Worm (Caenorhabditis elegans) whole organism, late embryonic: ENCODE results near the gene acs-7.

Experiments
- C08G9.2 ChIP-seq: sonication (generic microtip); optimal IDR thresholded peaks from 2 replicates; lab custom pipeline; 2016; ENCODE audit warnings: mild to moderate bottlenecking, missing genetic modification characterization, moderate library complexity, missing compliant biosample characterization
- K09A11.1 ChIP-seq: sonication (generic microtip); optimal IDR thresholded peaks from 2 replicates; lab custom pipeline; 2017; ENCODE audit warnings: antibody characterized with exemption, mild to moderate bottlenecking, missing genetic modification characterization, missing compliant biosample characterization; ENCODE audit not compliant: insufficient read depth
- T23F11.4 ChIP-seq: fragments of 200-800 bp; sonication (Bioruptor generic); optimal IDR thresholded peaks from 2 replicates; lab custom pipeline; 2018; ENCODE audit warnings: mild to moderate bottlenecking, missing genetic modification characterization, missing compliant biosample characterization
- ahr-1 ChIP-seq: sonication (generic microtip); optimal IDR thresholded peaks from 2 replicates; lab custom pipeline; 2016; ENCODE audit warnings: missing genetic modification characterization, missing compliant biosample characterization
- ama-1 ChIP-seq: fragments of 150-350 bp; optimal IDR thresholded peaks from 2 replicates; lab custom pipeline; 2014
- ceh-19 ChIP-seq: fragments of 200-800 bp; sonication (Bioruptor generic); optimal IDR thresholded peaks from 2 replicates; lab custom pipeline; 2018; ENCODE audit warnings: mild to moderate bottlenecking, missing genetic modification characterization, missing compliant biosample characterization
- ceh-2 ChIP-seq: sonication (generic microtip); optimal IDR thresholded peaks from 2 replicates; lab custom pipeline; 2016; ENCODE audit warnings: missing genotype, missing genetic modification characterization, missing compliant biosample characterization
- ceh-22 ChIP-seq: sonication (generic microtip); optimal IDR thresholded peaks from 2 replicates; lab custom pipeline; 2017; ENCODE audit warnings: missing biosample characterization, missing genetic modification characterization
- ceh-31 ChIP-seq: sonication (generic microtip); optimal IDR thresholded peaks from 2 replicates; lab custom pipeline; 2016; ENCODE audit warnings: missing genetic modification characterization, missing compliant biosample characterization
- ceh-34 ChIP-seq: sonication (generic microtip); optimal IDR thresholded peaks from 2 replicates; lab custom pipeline; 2016; ENCODE audit warnings: mild to moderate bottlenecking, missing genetic modification characterization, missing compliant biosample characterization
- ceh-45 ChIP-seq: fragments of 200-800 bp; sonication (Bioruptor generic); IDR thresholded peaks from 2 replicates; pipeline ENCODE4 v1.3.6; 2022; ENCODE audit warnings: missing genetic modification reagents, missing genetic modification characterization, missing compliant biosample characterization
- ceh-48 ChIP-seq: sonication (generic microtip); optimal IDR thresholded peaks from 2 replicates; lab custom pipeline; 2016; ENCODE audit warnings: missing genetic modification characterization, inconsistent platforms, missing compliant biosample characterization
- che-1 ChIP-seq: sonication (generic microtip); optimal IDR thresholded peaks from 2 replicates; lab custom pipeline; 2016; ENCODE audit warnings: mild to moderate bottlenecking, missing genetic modification characterization, missing compliant biosample characterization
- elt-2 ChIP-seq: sonication (generic microtip); optimal IDR thresholded peaks from 2 replicates; lab custom pipeline; 2016; ENCODE audit warnings: missing genetic modification reagents, missing genetic modification characterization, missing compliant biosample characterization
- elt-4 ChIP-seq: sonication (generic microtip); optimal IDR thresholded peaks from 2 replicates; lab custom pipeline; 2016; ENCODE audit warnings: missing genetic modification characterization, missing compliant biosample characterization
- eyg-1 ChIP-seq: sonication (generic microtip); optimal IDR thresholded peaks from 2 replicates; lab custom pipeline; 2016; ENCODE audit warnings: missing genotype, missing genetic modification characterization, missing compliant biosample characterization
- fkh-6 ChIP-seq: sonication (generic microtip); optimal IDR thresholded peaks from 2 replicates; lab custom pipeline; 2016; ENCODE audit warnings: missing genetic modification characterization, missing compliant biosample characterization
- gmeb-2 ChIP-seq: sonication (generic microtip); optimal IDR thresholded peaks from 2 replicates; lab custom pipeline; 2016; ENCODE audit warnings: missing genetic modification characterization, inconsistent platforms, missing compliant biosample characterization
- hlh-30 ChIP-seq: sonication (generic microtip); optimal IDR thresholded peaks from 2 replicates; lab custom pipeline; 2017; ENCODE audit warnings: antibody characterized with exemption, missing genetic modification characterization, missing compliant biosample characterization; ENCODE audit not compliant: insufficient read depth
- hlh-6 ChIP-seq: sonication (generic microtip); optimal IDR thresholded peaks from 2 replicates; lab custom pipeline; 2016; ENCODE audit warnings: missing genotype, missing genetic modification characterization, missing compliant biosample characterization
- hlh-8 ChIP-seq: sonication (generic microtip); optimal IDR thresholded peaks from 2 replicates; lab custom pipeline; 2016; ENCODE audit warnings: missing genotype, missing genetic modification characterization, missing compliant biosample characterization
- lim-6 ChIP-seq: sonication (generic microtip); optimal IDR thresholded peaks from 2 replicates; lab custom pipeline; 2016; ENCODE audit warnings: missing genetic modification characterization, missing compliant biosample characterization
- lin-11 ChIP-seq: fragments of 200-800 bp; sonication (Bioruptor generic); optimal IDR thresholded peaks from 2 replicates; lab custom pipeline; 2018; ENCODE audit warnings: mild to moderate bottlenecking, missing genetic modification characterization, missing compliant biosample characterization
- madf-2 ChIP-seq: sonication (generic microtip); optimal IDR thresholded peaks from 2 replicates; lab custom pipeline; 2017; ENCODE audit warnings: missing genetic modification characterization, missing compliant biosample characterization
- mec-3 ChIP-seq: sonication (generic microtip); optimal IDR thresholded peaks from 2 replicates; lab custom pipeline; 2016; ENCODE audit warnings: borderline replicate concordance, missing genetic modification characterization, missing compliant biosample characterization
- nfya-1 ChIP-seq: sonication (generic microtip); optimal IDR thresholded peaks from 2 replicates; lab custom pipeline; 2017; ENCODE audit warnings: missing genetic modification characterization, mild to moderate bottlenecking, missing compliant biosample characterization, antibody characterized with exemption, moderate library complexity
- npax-4 ChIP-seq: sonication (generic microtip); optimal IDR thresholded peaks from 2 replicates; lab custom pipeline; 2016; ENCODE audit warnings: missing genetic modification characterization, missing compliant biosample characterization
- odd-2 ChIP-seq: sonication (generic microtip); optimal IDR thresholded peaks from 2 replicates; lab custom pipeline; 2017; ENCODE audit warnings: antibody characterized with exemption, mild to moderate bottlenecking, missing genetic modification characterization, missing compliant biosample characterization
- pha-2 ChIP-seq: sonication (generic microtip); optimal IDR thresholded peaks from 2 replicates; lab custom pipeline; 2017; ENCODE audit warnings: mild to moderate bottlenecking, missing genetic modification characterization, missing compliant biosample characterization
- pha-4 ChIP-seq: fragments of 150-350 bp; optimal IDR thresholded peaks from 2 replicates; lab custom pipeline; 2018; ENCODE audit warnings: missing biosample characterization, missing genetic modification reagents, missing genetic modification characterization
- rnt-1 ChIP-seq: sonication (generic microtip); optimal IDR thresholded peaks from 2 replicates; lab custom pipeline; 2016; ENCODE audit warnings: missing genetic modification characterization, missing compliant biosample characterization
- sox-2 ChIP-seq: fragments of 200-800 bp; sonication (Bioruptor generic); IDR thresholded peaks from 2 replicates; pipeline ENCODE4 v1.3.6; 2022; ENCODE audit warnings: missing genetic modification reagents, missing genetic modification characterization, missing compliant biosample characterization
- syd-9 ChIP-seq: sonication (generic microtip); optimal IDR thresholded peaks from 2 replicates; lab custom pipeline; 2016; ENCODE audit warnings: mild to moderate bottlenecking, missing genetic modification characterization, moderate library complexity, missing compliant biosample characterization
- unc-3 ChIP-seq, 2 experiments: fragments of 200-800 bp in 1 of 2; sonication (Bioruptor generic) in 1 of 2; sonication (generic microtip) in 1 of 2; conservative IDR thresholded peaks in 1 of 2; optimal IDR thresholded peaks in 1 of 2; 2 replicates each; pipeline versions ENCODE4 v1.3.6 to Lab custom; 2016 to 2022; ENCODE audit warnings: missing compliant biosample characterization in 2 of 2, missing genetic modification characterization in 2 of 2, missing genetic modification reagents in 1 of 2
- unc-42 ChIP-seq: sonication (generic microtip); optimal IDR thresholded peaks from 2 replicates; lab custom pipeline; 2016; ENCODE audit warnings: missing genotype, missing genetic modification characterization, missing compliant biosample characterization
- unc-55 ChIP-seq: sonication (generic microtip); optimal IDR thresholded peaks from 2 replicates; lab custom pipeline; 2017; ENCODE audit warnings: missing biosample characterization, missing genetic modification reagents, missing genetic modification characterization
- ztf-16 ChIP-seq: sonication (generic microtip); optimal IDR thresholded peaks from 2 replicates; lab custom pipeline; 2017; ENCODE audit warnings: missing genetic modification characterization, missing compliant biosample characterization

acs-7 gene

ce11 chrII:9308614-9309046 is 16.8 kb downstream of the acs-7 start (continued):
- TF ChIP-seq unc-3 (GFP tag; conservative IDR thresholded peaks at IDR 0.05; lab: Robert Waterston, UW): no peak
- no peak for TF ChIP-seq unc-3 (tag; optimal IDR thresholded peaks at IDR 0.05; lab: Kevin White, UChicago)
- no peak for TF ChIP-seq hlh-8
- peak; percentile 6 for TF ChIP-seq fkh-6 (tag; lab: Kevin White, UChicago)
- no peak for TF ChIP-seq hlh-6 (tag; lab: Kevin White, UChicago)
- peak; percentile 12; the same call in 1 of the 2 replicates for TF ChIP-seq sox-2 (GFP tag; lab: Robert Waterston, UW)
- peak; percentile 98 for TF ChIP-seq unc-55 (GFP tag; lab: Kevin White, UChicago)
- TF ChIP-seq syd-9 (tag; lab: Kevin White, UChicago): peak; percentile 53
- no peak for TF ChIP-seq madf-2 (tag; lab: Kevin White, UChicago)
- TF ChIP-seq pha-2: no peak
- no peak for TF ChIP-seq C08G9.2 (tag; lab: Kevin White, UChicago)
- TF ChIP-seq pha-4 (tag; lab: Kevin White, UChicago): no peak
- peak; percentile 6 for TF ChIP-seq ceh-2
- TF ChIP-seq ama-1: no peak
- TF ChIP-seq ceh-48 (tag; lab: Kevin White, UChicago): no peak
- TF ChIP-seq ceh-34: peak; percentile 33
- no peak for TF ChIP-seq elt-2 (tag; lab: Kevin White, UChicago)
- TF ChIP-seq eyg-1: no peak
- no peak for TF ChIP-seq ceh-22 (tag; lab: Kevin White, UChicago)
- TF ChIP-seq che-1: no peak
- no peak for TF ChIP-seq ahr-1 (tag; lab: Kevin White, UChicago)
- no peak for TF ChIP-seq ceh-45 (GFP tag; lab: Robert Waterston, UW)
- TF ChIP-seq gmeb-2 (tag; lab: Kevin White, UChicago): no peak
- no peak for TF ChIP-seq elt-4
- TF ChIP-seq lin-11: no peak
- TF ChIP-seq mec-3 (tag; lab: Kevin White, UChicago): no peak

- no peak for TF ChIP-seq ceh-19 (GFP tag; lab: Kevin White, UChicago)
- no peak for TF ChIP-seq ceh-31 (tag; lab: Kevin White, UChicago)
- no peak for TF ChIP-seq odd-2 (tag; lab: Kevin White, UChicago)
- no peak for TF ChIP-seq gmeb-2 (tag; lab: Kevin White, UChicago)
- no peak for TF ChIP-seq unc-3 (GFP tag; conservative IDR thresholded peaks at IDR 0.05; lab: Robert Waterston, UW)
- no peak for TF ChIP-seq unc-3 (tag; optimal IDR thresholded peaks at IDR 0.05; lab: Kevin White, UChicago)
- TF ChIP-seq T23F11.4 (GFP tag; lab: Kevin White, UChicago): no peak
- TF ChIP-seq elt-4: no peak
- TF ChIP-seq ztf-16 (tag; lab: Kevin White, UChicago): no peak
- TF ChIP-seq syd-9 (tag; lab: Kevin White, UChicago): no peak
- TF ChIP-seq rnt-1: no peak
- no peak for TF ChIP-seq npax-4 (tag; lab: Kevin White, UChicago)
- TF ChIP-seq fkh-6 (tag; lab: Kevin White, UChicago): no peak
- no peak for TF ChIP-seq lim-6 (tag; lab: Kevin White, UChicago)
- no peak for TF ChIP-seq nfya-1 (tag; lab: Kevin White, UChicago)
- TF ChIP-seq K09A11.1 (tag; lab: Kevin White, UChicago): no peak
- TF ChIP-seq hlh-6 (tag; lab: Kevin White, UChicago): no peak
- no peak for TF ChIP-seq ama-1
Measured at ce11 chrII:9310204-9310603, 18.4 kb downstream of the acs-7 start, which contains the start of gene cam-1. Gene cam-1, minus strand, starts transcription at chrII:9310304.

ce11 chrII:9310794-9311193 is 19.0 kb downstream of the acs-7 start:
- TF ChIP-seq unc-42 (tag; lab: Kevin White, UChicago) (peak; percentile 48), hlh-30 (tag; lab: Kevin White, UChicago) (no peak)
